Fruit fly (Drosophila melanogaster) S2 (cell line): Measurements from ENCODE around the gene Trm7-32.

Source experiments
- CG8478 ChIP-seq: fragments of >200 bp; optimal IDR thresholded peaks from 2 replicates; lab custom pipeline; 2018
- CTCF ChIP-seq, 2 experiments: fragments of >200 bp; optimal IDR thresholded peaks; 2 replicates each; lab custom pipeline; 2018

- TF ChIP-seq CG8478 (lab: Kevin White, UChicago) (no peak), CTCF (optimal IDR thresholded peaks at IDR 0.05; lab: Kevin White, UChicago) (no peak)
Measured at dm6 chr3R:17059811-17060169, 19.3 kb downstream of the Trm7-32 start.
